Worm (Caenorhabditis elegans) whole organism, L4 larva: ENCODE data around the gene F27B3.6.
A peak's percentile ranks its signal among the peaks of the same experiment; 100 is the strongest.

Source experiments
- D1046.2 ChIP-seq: fragments of 200-800 bp; sonication (Bioruptor generic); IDR thresholded peaks from 2 replicates; pipeline ENCODE4 v1.3.6; 2022; ENCODE audit warnings: missing genetic modification characterization, missing compliant biosample characterization
- F10B5.3 ChIP-seq: sonication (generic microtip); optimal IDR thresholded peaks from 2 replicates; lab custom pipeline; 2016; ENCODE audit warnings: mild to moderate bottlenecking, missing genetic modification characterization, missing compliant biosample characterization
- F49E8.2 ChIP-seq: sonication (generic microtip); optimal IDR thresholded peaks from 2 replicates; lab custom pipeline; 2016; ENCODE audit warnings: missing compliant biosample characterization, mild to moderate bottlenecking, missing genetic modification characterization, borderline replicate concordance
- T20F7.1 ChIP-seq: fragments of 200-800 bp; sonication (Bioruptor generic); optimal IDR thresholded peaks from 2 replicates; lab custom pipeline; 2018; ENCODE audit warnings: mild to moderate bottlenecking, missing genetic modification characterization, missing compliant biosample characterization
- Y48G9A.11 ChIP-seq: fragments of 200-800 bp; sonication (Bioruptor generic); IDR thresholded peaks from 2 replicates; pipeline ENCODE4 v1.3.6; 2022; ENCODE audit warnings: missing genetic modification reagents, missing genetic modification characterization, missing compliant biosample characterization
- ZK337.2 ChIP-seq: fragments of 200-800 bp; sonication (Bioruptor generic); IDR thresholded peaks from 2 replicates; pipeline ENCODE4 v1.3.6; 2022; ENCODE audit warnings: missing genetic modification reagents, missing genetic modification characterization, missing compliant biosample characterization
- aha-1 ChIP-seq: fragments of 150-350 bp; peaks from one replicate; lab custom pipeline; 2014; ENCODE audit warnings: missing biosample characterization, missing genetic modification characterization
- arid-1 ChIP-seq: fragments of 200-800 bp; sonication (Bioruptor generic); conservative IDR thresholded peaks from 2 replicates; pipeline ENCODE4 v1.3.6; 2022; ENCODE audit warnings: missing genetic modification reagents, missing genetic modification characterization, missing compliant biosample characterization
- ceh-28 ChIP-seq: fragments of 150-350 bp; optimal IDR thresholded peaks from 2 replicates; lab custom pipeline; 2014; ENCODE audit warnings: missing biosample characterization, missing genetic modification reagents, missing genetic modification characterization
- ceh-44 ChIP-seq: fragments of 200-800 bp; sonication (Bioruptor generic); IDR thresholded peaks from 2 replicates; pipeline ENCODE4 v1.3.6; 2022; ENCODE audit warnings: missing genetic modification reagents, missing genetic modification characterization, missing compliant biosample characterization
- daf-16 ChIP-seq, 3 experiments: sonication (generic microtip); optimal IDR thresholded peaks; 2 replicates each; lab custom pipeline; 2016 to 2017; ENCODE audit warnings: missing genetic modification characterization in 3 of 3, missing genetic modification reagents in 3 of 3, mild to moderate bottlenecking in 2 of 3, missing compliant biosample characterization in 2 of 3, missing biosample characterization in 1 of 3, moderate library complexity in 1 of 3
- daf-8 ChIP-seq: fragments of 200-800 bp; sonication (Bioruptor generic); IDR thresholded peaks from 2 replicates; pipeline ENCODE4 v1.3.6; 2022; ENCODE audit warnings: missing genetic modification characterization, missing compliant biosample characterization
- dmd-9 ChIP-seq: fragments of 200-800 bp; sonication (Bioruptor generic); IDR thresholded peaks from 2 replicates; pipeline ENCODE4 v1.3.6; 2022; ENCODE audit warnings: missing genetic modification reagents, missing genetic modification characterization, missing compliant biosample characterization
- dpl-1 ChIP-seq: fragments of 150-350 bp; optimal IDR thresholded peaks from 2 replicates; lab custom pipeline; 2014; ENCODE audit warnings: missing biosample characterization, missing genetic modification reagents, missing genetic modification characterization
- dve-1 ChIP-seq: sonication (generic microtip); optimal IDR thresholded peaks from 2 replicates; lab custom pipeline; 2017; ENCODE audit warnings: antibody characterized with exemption, mild to moderate bottlenecking, missing genetic modification characterization, missing compliant biosample characterization; ENCODE audit not compliant: insufficient read depth
- egl-43 ChIP-seq: fragments of 200-800 bp; sonication (Bioruptor generic); IDR thresholded peaks from 2 replicates; pipeline ENCODE4 v1.3.6; 2022; ENCODE audit warnings: missing genetic modification reagents, missing genetic modification characterization, missing compliant biosample characterization
- fos-1 ChIP-seq: fragments of 150-350 bp; optimal IDR thresholded peaks from 2 replicates; lab custom pipeline; 2014; ENCODE audit warnings: missing biosample characterization, missing genetic modification characterization
- gei-8 ChIP-seq: fragments of 200-800 bp; sonication (Bioruptor generic); optimal IDR thresholded peaks from 2 replicates; lab custom pipeline; 2018; ENCODE audit warnings: mild to moderate bottlenecking, missing genetic modification characterization, missing compliant biosample characterization
- hlh-30 ChIP-seq: sonication (generic microtip); optimal IDR thresholded peaks from 2 replicates; lab custom pipeline; 2017; ENCODE audit warnings: antibody characterized with exemption, mild to moderate bottlenecking, missing genetic modification characterization, missing compliant biosample characterization; ENCODE audit not compliant: insufficient read depth
- hmg-1.1 ChIP-seq: fragments of 200-800 bp; sonication (Bioruptor generic); IDR thresholded peaks from 2 replicates; pipeline ENCODE4 v1.3.6; 2022; ENCODE audit warnings: missing genetic modification reagents, missing genetic modification characterization, missing compliant biosample characterization
- lin-1 ChIP-seq: fragments of 200-800 bp; sonication (Bioruptor generic); IDR thresholded peaks from 2 replicates; pipeline ENCODE4 v1.3.6; 2022; ENCODE audit warnings: missing genetic modification reagents, missing genetic modification characterization, missing compliant biosample characterization
- lin-13 ChIP-seq: fragments of 150-350 bp; optimal IDR thresholded peaks from 2 replicates; lab custom pipeline; 2014; ENCODE audit warnings: missing biosample characterization, missing genetic modification reagents, missing genetic modification characterization
- lir-3 ChIP-seq: sonication (generic microtip); optimal IDR thresholded peaks from 2 replicates; lab custom pipeline; 2016; ENCODE audit warnings: mild to moderate bottlenecking, missing genetic modification characterization, missing compliant biosample characterization
- lsy-2 ChIP-seq, 2 experiments: fragments of 150-350 bp in 1 of 2; sonication (generic microtip) in 1 of 2; optimal IDR thresholded peaks; 2 replicates each; lab custom pipeline; 2014 to 2017; ENCODE audit warnings: missing biosample characterization in 2 of 2, missing genetic modification characterization in 2 of 2
- madf-5 ChIP-seq, 2 experiments: fragments of 200-800 bp; sonication (Bioruptor generic); IDR thresholded peaks; 2 replicates each; pipeline ENCODE4 v1.3.6; 2022; ENCODE audit warnings: missing compliant biosample characterization in 2 of 2, missing genetic modification characterization in 2 of 2
- mdt-29 ChIP-seq: fragments of 200-800 bp; sonication (Bioruptor generic); IDR thresholded peaks from 2 replicates; pipeline ENCODE4 v1.3.6; 2022; ENCODE audit warnings: missing genetic modification reagents, missing genetic modification characterization, missing compliant biosample characterization
- mes-2 ChIP-seq: sonication (generic microtip); optimal IDR thresholded peaks from 2 replicates; lab custom pipeline; 2016; ENCODE audit warnings: missing genotype, mild to moderate bottlenecking, missing genetic modification characterization, missing compliant biosample characterization; ENCODE audit not compliant: poor library complexity, severe bottlenecking
- nhr-41 ChIP-seq: fragments of 200-800 bp; sonication (Bioruptor generic); IDR thresholded peaks from 2 replicates; pipeline ENCODE4 v1.3.6; 2022; ENCODE audit warnings: missing genetic modification reagents, missing genetic modification characterization, missing compliant biosample characterization
- nhr-42 ChIP-seq: fragments of 200-800 bp; sonication (Bioruptor generic); IDR thresholded peaks from 2 replicates; pipeline ENCODE4 v1.3.6; 2022; ENCODE audit warnings: missing genetic modification characterization, missing compliant biosample characterization
- nhr-6 ChIP-seq: fragments of 150-350 bp; optimal IDR thresholded peaks from 2 replicates; lab custom pipeline; 2014; ENCODE audit warnings: missing biosample characterization, missing genetic modification characterization
- pha-4 ChIP-seq, 2 experiments: fragments of 150-350 bp in 1 of 2; fragments of 200-800 bp in 1 of 2; sonication (Bioruptor generic) in 1 of 2; IDR thresholded peaks in 1 of 2; optimal IDR thresholded peaks in 1 of 2; 2 replicates each; pipeline versions ENCODE4 v1.3.6 to Lab custom; 2014 to 2022; ENCODE audit warnings: missing genetic modification characterization in 2 of 2, missing genetic modification reagents in 2 of 2, missing biosample characterization in 1 of 2, missing compliant biosample characterization in 1 of 2
- php-3 ChIP-seq: fragments of 200-800 bp; sonication (Bioruptor generic); IDR thresholded peaks from 2 replicates; pipeline ENCODE4 v1.3.6; 2022; ENCODE audit warnings: missing genetic modification reagents, missing genetic modification characterization, missing compliant biosample characterization
- rbr-2 ChIP-seq: sonication (generic microtip); optimal IDR thresholded peaks from 2 replicates; lab custom pipeline; 2016; ENCODE audit warnings: missing genotype, missing genetic modification characterization, missing compliant biosample characterization
- sdz-12 ChIP-seq: fragments of 200-800 bp; sonication (Bioruptor generic); optimal IDR thresholded peaks from 2 replicates; lab custom pipeline; 2018; ENCODE audit warnings: mild to moderate bottlenecking, missing genetic modification characterization, missing compliant biosample characterization
- set-16 ChIP-seq: fragments of 200-800 bp; sonication (Bioruptor generic); IDR thresholded peaks from 2 replicates; pipeline ENCODE4 v1.3.6; 2022; ENCODE audit warnings: missing genetic modification reagents, missing genetic modification characterization, missing compliant biosample characterization
- spr-1 ChIP-seq: sonication (generic microtip); optimal IDR thresholded peaks from 2 replicates; lab custom pipeline; 2016; ENCODE audit warnings: mild to moderate bottlenecking, missing genetic modification characterization, missing compliant biosample characterization
- tag-97 ChIP-seq: fragments of 200-800 bp; sonication (Bioruptor generic); IDR thresholded peaks from 2 replicates; pipeline ENCODE4 v1.3.6; 2022; ENCODE audit warnings: missing genetic modification characterization, missing compliant biosample characterization
- tra-1 ChIP-seq: fragments of 200-800 bp; sonication (Bioruptor generic); IDR thresholded peaks from 2 replicates; pipeline ENCODE4 v1.3.6; 2022; ENCODE audit warnings: missing genetic modification reagents, missing genetic modification characterization, missing compliant biosample characterization
- unc-62 ChIP-seq, 3 experiments: fragments of 150-350 bp in 1 of 3; sonication (generic microtip); optimal IDR thresholded peaks in 2 of 3; peaks in 1 of 3; 1 replicate in 1 of 3; 2 replicates in 2 of 3; lab custom pipeline; 2014 to 2017; ENCODE audit warnings: missing biosample characterization in 3 of 3, missing genetic modification characterization in 3 of 3, missing genetic modification reagents in 3 of 3, missing genotype in 1 of 3
- zfp-2 ChIP-seq: sonication (generic microtip); optimal IDR thresholded peaks from 2 replicates; lab custom pipeline; 2016; ENCODE audit warnings: mild to moderate bottlenecking, missing genetic modification characterization, missing compliant biosample characterization
- zip-11 ChIP-seq: fragments of 200-800 bp; sonication (Bioruptor generic); IDR thresholded peaks from 2 replicates; pipeline ENCODE4 v1.3.6; 2022; ENCODE audit warnings: missing genetic modification characterization, missing compliant biosample characterization
- zip-2 ChIP-seq: fragments of 150-350 bp; optimal IDR thresholded peaks from 2 replicates; lab custom pipeline; 2014; ENCODE audit warnings: missing biosample characterization, missing genetic modification characterization

F27B3.6 gene

DNA sequence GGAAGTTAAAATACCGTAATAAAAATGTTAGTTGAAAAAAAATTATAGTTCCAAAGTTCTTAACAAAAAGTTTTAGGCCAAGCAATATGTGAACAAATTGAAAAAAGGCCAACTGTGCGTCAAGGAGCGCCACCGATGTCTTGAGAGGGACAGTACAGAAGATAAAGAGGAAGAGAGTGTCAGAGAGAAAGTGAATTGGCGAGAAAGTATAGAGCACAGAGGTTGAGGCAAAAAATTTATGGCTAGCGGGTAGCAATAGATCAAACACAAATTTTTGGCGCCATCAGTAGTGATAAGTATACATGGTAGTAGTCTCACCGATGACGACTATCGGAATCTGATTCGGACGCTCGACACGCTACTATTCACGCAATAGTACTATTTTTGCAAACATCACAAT lies 25.9 kb upstream of the F27B3.6 start (continued):
- no peak for TF ChIP-seq F49E8.2 (tag; lab: Kevin White, UChicago)
- TF ChIP-seq T20F7.1 (GFP tag; lab: Kevin White, UChicago) = no peak
- no peak for TF ChIP-seq tra-1 (GFP tag; lab: Robert Waterston, UW)
- peak; percentile 20 for TF ChIP-seq dpl-1 (GFP tag; lab: Kevin White, UChicago)
- no peak for TF ChIP-seq rbr-2
- TF ChIP-seq lsy-2 (tag; optimal IDR thresholded peaks at IDR 0.05; lab: Kevin White, UChicago) = peak in 1 of 2 experiments; percentile 19
- TF ChIP-seq lir-3 (tag; lab: Kevin White, UChicago) = no peak

DNA sequence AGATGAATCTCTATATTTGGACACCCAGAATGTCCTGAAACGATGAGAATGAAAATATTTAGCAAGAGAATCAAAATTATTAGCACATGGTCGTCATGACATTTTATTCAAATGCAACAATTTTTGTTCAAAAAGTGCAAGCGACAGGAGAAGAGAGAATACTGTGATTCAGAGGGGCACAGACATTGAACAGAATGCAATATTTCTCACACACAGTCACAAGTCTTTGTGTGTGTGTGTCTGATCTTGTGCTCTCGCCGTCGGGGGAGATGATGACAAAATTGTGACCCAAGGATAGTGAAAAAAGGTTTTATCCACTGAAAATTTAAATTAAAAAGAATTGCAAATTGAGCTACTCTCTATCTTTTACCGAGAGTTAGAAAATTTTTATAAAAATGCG lies 24.8 kb upstream of the F27B3.6 start:
- no peak for TF ChIP-seq zfp-2 (tag; lab: Kevin White, UChicago)
- TF ChIP-seq hlh-30 (tag; lab: Kevin White, UChicago) = peak; percentile 82
- TF ChIP-seq nhr-42 (GFP tag; lab: Robert Waterston, UW) = 0 out of 2 replicates have a peak, but pooled peaks have one; percentile 28
- peak; percentile 37 for TF ChIP-seq nhr-6
- peak; percentile 26 for TF ChIP-seq dve-1

DNA sequence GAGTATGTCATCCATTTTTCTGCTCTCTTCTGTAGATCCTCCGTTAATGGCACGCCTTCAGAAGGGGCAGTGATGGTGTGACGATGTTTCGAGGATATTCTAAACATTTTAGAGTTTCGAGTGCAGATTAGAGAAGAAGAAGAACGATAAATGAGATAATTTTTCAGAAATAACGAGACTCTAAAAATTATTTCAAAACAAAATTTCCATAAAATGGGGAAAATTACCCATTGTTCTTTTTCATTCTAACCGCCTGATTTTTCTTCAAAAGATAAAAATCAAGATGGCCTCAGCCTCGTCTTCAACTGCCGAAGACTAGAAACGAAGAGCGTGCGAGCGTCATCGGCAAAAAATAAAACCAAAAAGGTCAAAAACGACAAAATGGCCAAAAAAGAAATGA lies 22.7 kb upstream of the F27B3.6 start, which contains the start of gene let-765:
let-765 (minus strand) TSS at position 101 of the 400 bp plus-strand sequence.
- no peak for TF ChIP-seq ceh-44 (GFP tag; lab: Robert Waterston, UW)
- no peak for TF ChIP-seq set-16 (GFP tag; lab: Robert Waterston, UW)
- no peak for TF ChIP-seq arid-1 (GFP tag; lab: Robert Waterston, UW)
- TF ChIP-seq fos-1 (tag; lab: Kevin White, UChicago) = no peak
- no peak for TF ChIP-seq spr-1 (tag; lab: Kevin White, UChicago)
- no peak for TF ChIP-seq dmd-9 (GFP tag; lab: Robert Waterston, UW)
- TF ChIP-seq php-3 = no peak
- no peak for TF ChIP-seq daf-16 (GFP tag; optimal IDR thresholded peaks at IDR 0.05; lab: Kevin White, UChicago)
- TF ChIP-seq daf-16 (tag; optimal IDR thresholded peaks at IDR 0.05; lab: Kevin White, UChicago) = no peak
- TF ChIP-seq hmg-1.1 (GFP tag; lab: Robert Waterston, UW) = no peak
- TF ChIP-seq D1046.2 = no peak
- TF ChIP-seq gei-8 (GFP tag; lab: Kevin White, UChicago) = no peak
- TF ChIP-seq nhr-41 (GFP tag; lab: Robert Waterston, UW) = no peak
- TF ChIP-seq madf-5 (GFP tag; IDR thresholded peaks at IDR 0.05; lab: Robert Waterston, UW) = no peak
- no peak for TF ChIP-seq mes-2 (tag; lab: Kevin White, UChicago)
- TF ChIP-seq lin-13 (GFP tag; lab: Kevin White, UChicago) = no peak
- no peak for TF ChIP-seq F10B5.3 (tag; lab: Kevin White, UChicago)

DNA sequence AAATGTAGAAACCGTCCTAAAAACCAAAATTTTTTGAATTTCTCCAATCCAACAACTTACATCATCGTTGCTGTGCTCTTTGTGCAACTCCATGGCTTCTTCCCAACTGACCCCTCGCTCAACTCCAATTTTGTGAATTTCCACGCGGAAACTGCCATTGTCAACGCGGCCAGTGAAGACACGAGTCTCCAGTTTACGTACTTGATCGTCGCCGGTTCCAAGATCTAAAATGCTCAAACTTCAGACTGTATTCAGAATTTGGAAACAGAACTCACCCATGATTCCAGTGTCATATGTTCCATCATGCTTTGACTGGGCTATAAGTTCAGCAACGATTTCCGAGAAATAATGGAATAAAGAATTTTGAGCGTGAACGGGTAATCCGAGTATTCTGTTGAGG lies 15.7 kb upstream of the F27B3.6 start:
- TF ChIP-seq zip-11 (GFP tag; lab: Robert Waterston, UW) (no peak), unc-62 (GFP tag; optimal IDR thresholded peaks at IDR 0.05 in 1 of 2; lab: Kevin White, UChicago) (peak in 1 of 2 experiments; percentile 71), unc-62 (tag; optimal IDR thresholded peaks at IDR 0.05; lab: Kevin White, UChicago) (no peak), zip-2 (tag; lab: Kevin White, UChicago) (no peak), aha-1 (tag; lab: Kevin White, UChicago) (peak; percentile 69)
- TF ChIP-seq, all 104 proteins: peak for 2

DNA sequence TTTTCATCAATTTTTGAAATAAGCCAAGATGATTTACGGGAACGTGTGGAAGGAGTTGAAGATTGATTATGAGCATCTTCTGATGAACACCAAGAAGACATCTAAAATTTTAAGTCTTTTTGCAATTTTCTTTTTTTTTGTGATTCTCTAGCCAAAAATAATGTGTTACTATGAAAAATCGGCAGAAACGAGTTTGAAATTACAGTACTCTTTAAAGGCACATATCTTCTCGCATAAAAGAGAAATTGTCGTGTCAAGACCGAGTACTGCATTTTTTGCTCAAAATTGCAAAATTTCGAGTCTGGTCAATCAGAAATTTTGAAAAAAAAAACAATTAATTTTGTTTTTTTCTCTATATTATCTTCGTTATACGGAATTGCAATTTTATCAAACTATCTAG lies 13.7 kb upstream of the F27B3.6 start, which contains the start of gene F20H11.1:
F20H11.1 (minus strand) TSS at position 101 of the 400 bp plus-strand sequence.
- TF ChIP-seq pha-4 (GFP tag; IDR thresholded peaks at IDR 0.05; lab: Robert Waterston, UW) (no peak), pha-4 (tag; optimal IDR thresholded peaks at IDR 0.05; lab: Kevin White, UChicago) (no peak), lin-1 (GFP tag; lab: Robert Waterston, UW) (no peak), Y48G9A.11 (GFP tag; lab: Robert Waterston, UW) (no peak), nhr-42 (GFP tag; lab: Robert Waterston, UW) (no peak), dmd-9 (GFP tag; lab: Robert Waterston, UW) (no peak), daf-8 (GFP tag; lab: Robert Waterston, UW) (no peak), madf-5 (GFP tag; IDR thresholded peaks at IDR 0.05; lab: Robert Waterston, UW) (no peak), egl-43 (GFP tag; lab: Robert Waterston, UW) (no peak), sdz-12 (GFP tag; lab: Kevin White, UChicago) (no peak), tag-97 (GFP tag; lab: Robert Waterston, UW) (no peak), spr-1 (tag; lab: Kevin White, UChicago) (no peak), ceh-28 (tag; lab: Kevin White, UChicago) (no peak), ZK337.2 (GFP tag; lab: Robert Waterston, UW) (no peak), zfp-2 (tag; lab: Kevin White, UChicago) (no peak), mdt-29 (no peak), F10B5.3 (tag; lab: Kevin White, UChicago) (no peak)
